Worm (Caenorhabditis elegans) whole organism, late embryonic: ENCODE data around the gene F53H2.3.

Experiments
- C38D4.7 ChIP-seq: fragments of 200-800 bp; sonication (Bioruptor generic); optimal IDR thresholded peaks from 2 replicates; lab custom pipeline; 2018; ENCODE audit warnings: mild to moderate bottlenecking, missing genetic modification characterization, moderate library complexity, missing compliant biosample characterization
- K02D7.2 ChIP-seq: sonication (generic microtip); optimal IDR thresholded peaks from 2 replicates; lab custom pipeline; 2017; ENCODE audit warnings: mild to moderate bottlenecking, missing genetic modification characterization, missing compliant biosample characterization
- K09A11.1 ChIP-seq: sonication (generic microtip); optimal IDR thresholded peaks from 2 replicates; lab custom pipeline; 2017; ENCODE audit warnings: antibody characterized with exemption, mild to moderate bottlenecking, missing genetic modification characterization, missing compliant biosample characterization; ENCODE audit not compliant: insufficient read depth
- ceh-2 ChIP-seq: sonication (generic microtip); optimal IDR thresholded peaks from 2 replicates; lab custom pipeline; 2016; ENCODE audit warnings: missing genotype, missing genetic modification characterization, missing compliant biosample characterization
- ceh-48 ChIP-seq: sonication (generic microtip); optimal IDR thresholded peaks from 2 replicates; lab custom pipeline; 2016; ENCODE audit warnings: missing genetic modification characterization, inconsistent platforms, missing compliant biosample characterization
- eyg-1 ChIP-seq: sonication (generic microtip); optimal IDR thresholded peaks from 2 replicates; lab custom pipeline; 2016; ENCODE audit warnings: missing genotype, missing genetic modification characterization, missing compliant biosample characterization
- fax-1 ChIP-seq: sonication (generic microtip); optimal IDR thresholded peaks from 2 replicates; lab custom pipeline; 2016; ENCODE audit warnings: missing genotype, missing genetic modification characterization, missing compliant biosample characterization
- hlh-30 ChIP-seq: sonication (generic microtip); optimal IDR thresholded peaks from 2 replicates; lab custom pipeline; 2017; ENCODE audit warnings: antibody characterized with exemption, missing genetic modification characterization, missing compliant biosample characterization; ENCODE audit not compliant: insufficient read depth
- madf-2 ChIP-seq: sonication (generic microtip); optimal IDR thresholded peaks from 2 replicates; lab custom pipeline; 2017; ENCODE audit warnings: missing genetic modification characterization, missing compliant biosample characterization
- nfya-1 ChIP-seq: sonication (generic microtip); optimal IDR thresholded peaks from 2 replicates; lab custom pipeline; 2017; ENCODE audit warnings: missing genetic modification characterization, mild to moderate bottlenecking, missing compliant biosample characterization, antibody characterized with exemption, moderate library complexity
- pqm-1 ChIP-seq: sonication (generic microtip); optimal IDR thresholded peaks from 2 replicates; lab custom pipeline; 2016; ENCODE audit warnings: missing genetic modification characterization, missing compliant biosample characterization
- sdc-2 ChIP-seq: sonication (generic microtip); optimal IDR thresholded peaks from 2 replicates; lab custom pipeline; 2016; ENCODE audit warnings: missing genotype, missing genetic modification characterization, missing compliant biosample characterization

Gene F53H2.3

ce11 chrV:20350382-20350781 is 61.2 kb downstream of the F53H2.3 start:
- TF ChIP-seq ceh-48 (tag; lab: Kevin White, UChicago) = no peak
- no peak for TF ChIP-seq pqm-1 (tag; lab: Kevin White, UChicago)
- no peak for TF ChIP-seq C38D4.7 (GFP tag; lab: Kevin White, UChicago)
- no peak for TF ChIP-seq K09A11.1 (tag; lab: Kevin White, UChicago)
- TF ChIP-seq K02D7.2 (tag; lab: Kevin White, UChicago) = no peak
- TF ChIP-seq eyg-1 (tag; lab: Kevin White, UChicago) = no peak
- TF ChIP-seq madf-2 (tag; lab: Kevin White, UChicago) = no peak
- TF ChIP-seq hlh-30 = no peak
- TF ChIP-seq ceh-2 (tag; lab: Kevin White, UChicago) = no peak
- no peak for TF ChIP-seq sdc-2 (tag; lab: Kevin White, UChicago)
- no peak for TF ChIP-seq fax-1 (tag; lab: Kevin White, UChicago)

- TF ChIP-seq nfya-1 (tag; lab: Kevin White, UChicago) = no peak
These were observed 63.9 kb downstream of the F53H2.3 start for ce11 chrV:20347625-20348024.
